Worm (Caenorhabditis elegans) whole organism, early embryonic: ENCODE results near the gene K10H10.13.

Experiments used
- B0310.2 ChIP-seq: sonication (generic microtip); optimal IDR thresholded peaks from 2 replicates; lab custom pipeline; 2016; ENCODE audit warnings: mild to moderate bottlenecking, missing genetic modification characterization, missing compliant biosample characterization
- F13C5.2 ChIP-seq: sonication (generic microtip); optimal IDR thresholded peaks from 2 replicates; lab custom pipeline; 2017; ENCODE audit warnings: mild to moderate bottlenecking, missing genetic modification characterization, inconsistent platforms, missing compliant biosample characterization
- aly-1 ChIP-seq: sonication (generic microtip); optimal IDR thresholded peaks from 2 replicates; lab custom pipeline; 2016; ENCODE audit warnings: missing genetic modification characterization, missing compliant biosample characterization
- ama-1 ChIP-seq: fragments of 150-350 bp; optimal IDR thresholded peaks from 2 replicates; lab custom pipeline; 2014
- ceh-13 ChIP-seq: fragments of 200-800 bp; sonication (Bioruptor generic); optimal IDR thresholded peaks from 2 replicates; lab custom pipeline; 2018; ENCODE audit warnings: mild to moderate bottlenecking, missing genetic modification characterization, missing compliant biosample characterization
- ceh-36 ChIP-seq: sonication (generic microtip); optimal IDR thresholded peaks from 2 replicates; lab custom pipeline; 2016; ENCODE audit warnings: missing genetic modification characterization, inconsistent platforms, missing compliant biosample characterization
- ets-7 ChIP-seq: sonication (generic microtip); optimal IDR thresholded peaks from 2 replicates; lab custom pipeline; 2016; ENCODE audit warnings: missing genotype, missing genetic modification characterization, missing compliant biosample characterization
- flt-1 ChIP-seq: fragments of 200-800 bp; sonication (Bioruptor generic); IDR thresholded peaks from 2 replicates; pipeline ENCODE4 v1.3.6; 2022; ENCODE audit warnings: missing genetic modification characterization, missing compliant biosample characterization
- hmbx-1 ChIP-seq: sonication (generic microtip); optimal IDR thresholded peaks from 2 replicates; lab custom pipeline; 2016; ENCODE audit warnings: mild to moderate bottlenecking, missing genetic modification characterization, missing compliant biosample characterization
- hmg-4 ChIP-seq: fragments of 200-800 bp; sonication (Bioruptor generic); optimal IDR thresholded peaks from 2 replicates; lab custom pipeline; 2018; ENCODE audit warnings: mild to moderate bottlenecking, missing genetic modification characterization, missing compliant biosample characterization
- hnd-1 ChIP-seq: sonication (generic microtip); optimal IDR thresholded peaks from 2 replicates; lab custom pipeline; 2016; ENCODE audit warnings: missing genetic modification characterization, missing compliant biosample characterization
- pes-1 ChIP-seq: fragments of 200-800 bp; sonication (Bioruptor generic); IDR thresholded peaks from 2 replicates; pipeline ENCODE4 v1.3.6; 2022; ENCODE audit warnings: missing genetic modification reagents, missing genetic modification characterization, missing compliant biosample characterization
- scrt-1 ChIP-seq: fragments of 200-800 bp; sonication (Bioruptor generic); IDR thresholded peaks from 2 replicates; pipeline ENCODE4 v1.3.6; 2022; ENCODE audit warnings: missing genetic modification characterization, missing compliant biosample characterization
- sea-1 ChIP-seq: fragments of 200-800 bp; sonication (Bioruptor generic); conservative IDR thresholded peaks from 2 replicates; pipeline ENCODE4 v1.3.6; 2022; ENCODE audit warnings: missing genetic modification characterization, missing compliant biosample characterization
- tbx-11 ChIP-seq: fragments of 200-800 bp; sonication (Bioruptor generic); IDR thresholded peaks from 2 replicates; pipeline ENCODE4 v1.3.6; 2022; ENCODE audit warnings: missing genetic modification characterization, missing compliant biosample characterization
- tbx-37 ChIP-seq: fragments of 200-800 bp; sonication (Bioruptor generic); conservative IDR thresholded peaks from 2 replicates; pipeline ENCODE4 v1.3.6; 2022; ENCODE audit warnings: missing genetic modification reagents, missing genetic modification characterization, missing compliant biosample characterization
- tra-4 ChIP-seq: sonication (generic microtip); optimal IDR thresholded peaks from 2 replicates; lab custom pipeline; 2017; ENCODE audit warnings: missing genetic modification characterization, missing compliant biosample characterization

The K10H10.13 gene

DNA sequence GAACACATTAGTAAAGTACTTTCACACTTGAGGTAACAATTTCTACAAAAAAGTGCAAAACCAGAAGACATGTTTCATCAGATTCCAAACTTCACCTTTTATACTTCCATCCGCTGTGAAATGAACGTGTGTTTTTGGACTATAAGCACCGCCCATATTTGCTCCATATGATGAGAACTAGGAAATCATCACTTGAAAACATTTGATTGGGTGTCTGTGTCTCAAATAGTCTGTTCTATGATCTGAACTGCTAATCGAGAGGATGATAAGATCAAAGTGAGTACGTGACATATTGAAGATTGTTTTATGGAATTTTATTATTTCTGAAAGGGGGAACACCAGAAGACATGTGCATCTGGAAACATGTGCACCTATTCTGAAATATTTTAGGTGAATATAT lies 15.7 kb downstream of the K10H10.13 start:
- TF ChIP-seq hmg-4 (no peak), ets-7 (tag; lab: Kevin White, UChicago) (no peak), tbx-11 (GFP tag; lab: Robert Waterston, UW) (no peak), scrt-1 (GFP tag; lab: Robert Waterston, UW) (no peak), pes-1 (no peak), B0310.2 (tag; lab: Kevin White, UChicago) (no peak), sea-1 (GFP tag; lab: Robert Waterston, UW) (no peak), tbx-37 (GFP tag; lab: Robert Waterston, UW) (no peak), aly-1 (tag; lab: Kevin White, UChicago) (no peak), F13C5.2 (tag; lab: Kevin White, UChicago) (no peak), ama-1 (lab: Kevin White, UChicago) (no peak), hnd-1 (tag; lab: Kevin White, UChicago) (no peak)

DNA sequence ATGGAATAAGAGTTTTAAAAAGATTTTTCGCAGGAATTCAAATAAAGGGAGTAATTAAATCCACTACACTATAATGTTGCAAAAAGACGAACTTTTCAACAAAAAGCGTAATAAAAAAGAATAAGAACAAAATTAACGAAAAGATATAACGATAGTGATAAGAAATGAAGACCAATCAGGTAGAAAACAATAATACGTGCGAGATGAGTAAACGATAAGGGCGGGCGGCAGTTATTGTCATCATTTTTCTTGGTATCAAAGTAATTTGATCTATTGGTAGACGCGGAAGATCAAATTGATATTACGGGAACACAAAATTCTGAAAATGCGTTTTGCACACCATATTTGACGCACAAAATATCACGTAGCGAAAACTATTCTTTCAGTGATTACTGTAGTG lies 16.6 kb downstream of the K10H10.13 start:
- TF ChIP-seq aly-1 (tag; lab: Kevin White, UChicago) (no peak), scrt-1 (GFP tag; lab: Robert Waterston, UW) (no peak), ets-7 (tag; lab: Kevin White, UChicago) (no peak), hmg-4 (no peak), B0310.2 (tag; lab: Kevin White, UChicago) (no peak), F13C5.2 (tag; lab: Kevin White, UChicago) (no peak), flt-1 (GFP tag; lab: Robert Waterston, UW) (no peak), tbx-37 (GFP tag; lab: Robert Waterston, UW) (no peak), sea-1 (GFP tag; lab: Robert Waterston, UW) (no peak), hnd-1 (tag; lab: Kevin White, UChicago) (no peak), hmbx-1 (no peak), tra-4 (tag; lab: Kevin White, UChicago) (no peak), ceh-13 (GFP tag; lab: Kevin White, UChicago) (no peak), ama-1 (lab: Kevin White, UChicago) (no peak)

- TF ChIP-seq flt-1 (GFP tag; lab: Robert Waterston, UW) (no peak), hmg-4 (no peak), hnd-1 (tag; lab: Kevin White, UChicago) (no peak), ets-7 (tag; lab: Kevin White, UChicago) (no peak), scrt-1 (GFP tag; lab: Robert Waterston, UW) (no peak), F13C5.2 (tag; lab: Kevin White, UChicago) (no peak), ceh-13 (GFP tag; lab: Kevin White, UChicago) (no peak), ceh-36 (tag; lab: Kevin White, UChicago) (no peak), ama-1 (lab: Kevin White, UChicago) (no peak), tbx-11 (GFP tag; lab: Robert Waterston, UW) (no peak), tbx-37 (GFP tag; lab: Robert Waterston, UW) (no peak), tra-4 (tag; lab: Kevin White, UChicago) (no peak), pes-1 (no peak), hmbx-1 (no peak), aly-1 (tag; lab: Kevin White, UChicago) (no peak), sea-1 (GFP tag; lab: Robert Waterston, UW) (no peak), B0310.2 (tag; lab: Kevin White, UChicago) (no peak)
These were observed 16.9 kb downstream of the K10H10.13 start, which contains the start of gene cysl-2 for ce11 chrII:14494414-14494463. cysl-2 (minus strand) TSS chrII:14494451.

DNA sequence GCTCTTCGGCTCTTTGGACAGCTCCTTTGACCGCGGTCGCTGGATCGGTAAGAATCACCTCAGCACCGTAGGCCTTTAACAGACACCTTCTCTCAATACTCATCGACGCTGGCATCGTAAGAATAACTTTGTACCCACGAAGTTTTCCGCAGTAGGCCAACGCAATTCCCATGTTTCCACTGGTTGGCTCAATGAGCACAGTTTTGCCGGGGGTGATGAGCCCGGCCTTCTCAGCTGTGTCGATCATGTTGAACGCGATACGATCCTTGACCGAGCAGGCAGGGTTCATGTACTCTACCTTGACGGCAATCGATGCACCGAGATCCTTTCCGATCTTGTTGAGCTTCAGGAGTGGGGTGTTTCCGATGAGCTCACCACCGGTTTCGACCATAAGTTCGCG lies 17.1 kb downstream of the K10H10.13 start:
- no peak for TF ChIP-seq hmbx-1
- no peak for TF ChIP-seq aly-1 (tag; lab: Kevin White, UChicago)
- no peak for TF ChIP-seq ceh-13 (GFP tag; lab: Kevin White, UChicago)

DNA sequence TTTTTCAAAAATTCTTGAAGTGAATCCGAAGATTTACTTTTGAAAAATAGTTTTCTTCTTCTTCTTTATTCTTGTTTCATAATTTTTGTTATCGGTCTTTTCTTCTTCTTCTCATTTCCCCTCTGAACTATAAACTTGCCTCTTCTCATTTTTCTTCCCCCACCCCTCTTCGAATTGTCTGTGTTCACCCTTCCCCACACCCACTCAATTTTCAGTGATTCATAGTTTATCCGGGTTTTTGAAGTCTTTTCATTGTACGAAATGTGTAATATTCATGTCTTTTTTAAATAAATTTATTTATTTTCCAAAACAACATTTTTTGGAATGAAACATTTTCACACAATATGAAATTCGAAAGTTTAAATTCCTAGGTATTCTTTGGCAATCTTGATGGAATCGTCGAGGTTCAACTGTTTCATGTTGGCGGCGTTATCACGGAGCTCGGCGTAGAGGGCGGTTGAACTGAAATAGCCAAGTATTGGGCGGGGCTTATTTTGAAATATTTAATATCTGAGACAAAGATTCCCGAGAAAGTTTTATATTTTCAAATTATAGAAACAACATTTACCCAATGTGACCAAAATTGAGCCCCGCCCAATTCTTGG lies 18.4 kb downstream of the K10H10.13 start:
- no peak for TF ChIP-seq hnd-1 (tag; lab: Kevin White, UChicago)
- TF ChIP-seq B0310.2 (tag; lab: Kevin White, UChicago), result no peak
- no peak for TF ChIP-seq ceh-36 (tag; lab: Kevin White, UChicago)

DNA sequence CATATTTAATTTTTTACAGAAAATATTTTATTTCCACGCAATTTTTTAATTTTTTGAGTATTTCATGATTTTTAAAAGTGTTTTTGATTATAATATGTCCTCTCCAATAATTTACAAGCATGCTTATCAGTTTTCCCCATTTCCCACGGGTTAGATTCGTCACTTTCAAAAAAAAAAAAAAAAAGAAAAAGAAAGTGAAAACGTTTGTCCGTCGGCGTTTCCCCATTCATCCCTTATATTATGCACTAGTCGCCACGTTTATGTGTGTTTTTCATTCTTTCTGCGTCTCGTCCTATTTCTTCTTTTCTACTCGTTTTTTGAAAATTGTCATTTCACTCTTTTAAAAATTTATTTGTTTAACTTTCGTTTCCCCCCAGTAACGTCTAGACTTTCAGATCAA lies 21.7 kb downstream of the K10H10.13 start, which contains the start of gene vnut-1:
Gene vnut-1, plus strand, starts transcription at position 396 of the 400 bp plus-strand sequence.
- TF ChIP-seq hmbx-1, result no peak
- TF ChIP-seq ama-1 (lab: Kevin White, UChicago), result no peak
- no peak for TF ChIP-seq hnd-1 (tag; lab: Kevin White, UChicago)
- no peak for TF ChIP-seq hmg-4
- no peak for TF ChIP-seq B0310.2 (tag; lab: Kevin White, UChicago)
- TF ChIP-seq ceh-36 (tag; lab: Kevin White, UChicago), result no peak
- no peak for TF ChIP-seq pes-1
- TF ChIP-seq tra-4 (tag; lab: Kevin White, UChicago), result no peak
- no peak for TF ChIP-seq tbx-11 (GFP tag; lab: Robert Waterston, UW)
- TF ChIP-seq ceh-13 (GFP tag; lab: Kevin White, UChicago), result no peak
- no peak for TF ChIP-seq flt-1 (GFP tag; lab: Robert Waterston, UW)
- no peak for TF ChIP-seq scrt-1 (GFP tag; lab: Robert Waterston, UW)
- no peak for TF ChIP-seq aly-1 (tag; lab: Kevin White, UChicago)
- no peak for TF ChIP-seq ets-7 (tag; lab: Kevin White, UChicago)
- TF ChIP-seq F13C5.2 (tag; lab: Kevin White, UChicago), result no peak

DNA sequence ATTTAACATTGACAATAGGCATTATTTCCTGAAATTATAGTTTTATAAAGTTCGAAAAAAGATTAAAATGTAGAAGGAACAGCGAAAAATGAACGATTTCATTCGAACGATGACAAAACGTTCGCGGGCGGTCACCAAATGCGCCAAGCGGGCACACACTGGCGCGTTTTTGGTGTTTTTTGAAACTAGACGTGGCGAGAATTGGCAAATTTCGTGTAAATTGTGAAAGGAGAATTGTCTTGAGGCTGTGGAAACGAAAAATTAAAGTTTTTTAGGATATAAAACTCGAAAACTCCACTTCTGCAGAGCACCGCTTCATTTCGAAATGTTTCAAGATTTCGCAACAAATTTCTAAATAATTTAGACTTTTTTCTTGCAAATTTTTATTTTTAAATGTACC lies 22.4 kb downstream of the K10H10.13 start, which contains the start of gene usp-14:
Gene usp-14, minus strand, starts transcription at position 28 of the 400 bp plus-strand sequence.
- TF ChIP-seq tra-4 (tag; lab: Kevin White, UChicago) (no peak), sea-1 (GFP tag; lab: Robert Waterston, UW) (no peak)

- no peak for TF ChIP-seq ets-7 (tag; lab: Kevin White, UChicago)
- no peak for TF ChIP-seq pes-1
- no peak for TF ChIP-seq sea-1 (GFP tag; lab: Robert Waterston, UW)
- TF ChIP-seq ceh-36 (tag; lab: Kevin White, UChicago), result no peak
- TF ChIP-seq aly-1 (tag; lab: Kevin White, UChicago), result no peak
- no peak for TF ChIP-seq tra-4 (tag; lab: Kevin White, UChicago)
- TF ChIP-seq B0310.2 (tag; lab: Kevin White, UChicago), result no peak
- no peak for TF ChIP-seq hmbx-1
- TF ChIP-seq F13C5.2 (tag; lab: Kevin White, UChicago), result no peak
- no peak for TF ChIP-seq hmg-4
These were observed 27.3 kb downstream of the K10H10.13 start for ce11 chrII:14483813-14484212.
